Worm (Caenorhabditis elegans): Measurements from ENCODE around the gene kcmf-1.

DNA sequence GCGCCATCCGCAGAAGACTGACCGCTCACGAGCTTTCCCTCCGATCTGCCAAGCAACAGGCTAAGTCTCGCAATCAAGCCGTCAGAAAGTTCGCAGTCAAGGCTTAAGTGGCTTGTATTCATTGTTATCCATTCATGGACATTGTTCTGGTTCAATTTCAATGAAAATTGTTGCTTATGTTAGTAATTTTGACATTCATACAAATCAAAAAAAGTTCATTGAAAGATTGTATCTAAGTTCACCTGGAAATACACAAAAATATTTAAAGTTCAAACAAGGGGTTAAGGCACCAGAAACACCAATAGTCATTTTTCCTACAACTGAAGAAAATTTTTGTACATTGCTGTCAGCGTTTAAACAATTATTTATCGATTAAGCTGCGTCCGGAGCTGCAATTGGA, 26.3 kb downstream of the kcmf-1 start:
- TF ChIP-seq snpc-4 (GFP tag; optimal IDR thresholded peaks at IDR 0.05), result peak; percentile 20
- TF ChIP-seq snpc-4 (tag; optimal IDR thresholded peaks at IDR 0.05), result peak in 1 of 4 experiments; percentile 53
- no peak for TF ChIP-seq ceh-79 (tag; optimal IDR thresholded peaks at IDR 0.05)
- no peak for TF ChIP-seq ceh-40 (GFP tag; IDR thresholded peaks at IDR 0.05)
- no peak for TF ChIP-seq madf-10 (tag; optimal IDR thresholded peaks at IDR 0.05)
- no peak for TF ChIP-seq sea-2 (GFP tag; IDR thresholded peaks at IDR 0.05)
- no peak for TF ChIP-seq fkh-3 (tag; optimal IDR thresholded peaks at IDR 0.05)
- peak; percentile 45 for TF ChIP-seq ztf-18 (tag; optimal IDR thresholded peaks at IDR 0.05)
- no peak for TF ChIP-seq ama-1 (optimal IDR thresholded peaks at IDR 0.05)
- peak in 1 of 2 experiments; percentile 88 for TF ChIP-seq ama-1 (GFP tag; optimal IDR thresholded peaks at IDR 0.05)
